Fruit fly (Drosophila melanogaster): ENCODE measurements around the gene Lgr3.

- TF ChIP-seq CG8478 (optimal IDR thresholded peaks at IDR 0.05) (no peak), CTCF (optimal IDR thresholded peaks at IDR 0.05) (no peak)
Measured at dm6 chr3R:25630541-25630940, 35.1 kb upstream of the Lgr3 start.
